Fruit fly (Drosophila melanogaster): ENCODE results near the gene nst.

DNA sequence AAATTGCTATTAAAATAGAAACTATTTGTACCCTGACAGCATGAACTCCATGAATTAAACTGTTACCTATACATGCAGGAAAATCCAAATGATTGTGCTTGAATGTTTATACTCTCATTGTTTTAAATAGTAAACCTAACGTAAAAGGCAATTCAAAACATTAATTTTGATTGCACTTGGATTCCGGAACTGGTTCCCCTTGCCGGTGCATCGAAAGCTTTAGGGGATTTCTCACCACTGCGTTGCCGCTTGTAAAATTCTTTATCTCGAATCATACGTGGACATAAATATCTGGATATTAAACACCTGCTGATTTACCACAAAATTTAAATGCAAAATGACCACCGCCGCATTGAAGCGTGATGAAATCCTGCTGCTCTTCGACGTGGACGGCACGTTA, 4.3 kb upstream of the nst start, which contains the start of gene Pmm2:
- no peak for TF ChIP-seq ovo (GFP tag; optimal IDR thresholded peaks at IDR 0.05)
- TF ChIP-seq pad (GFP tag; optimal IDR thresholded peaks at IDR 0.05), result no peak
- TF ChIP-seq Hr96 (GFP tag; optimal IDR thresholded peaks at IDR 0.05), result no peak
- TF ChIP-seq kay (GFP tag; ENCODE audit: borderline replicate concordance), result no peak
- no peak for TF ChIP-seq CG5204 (GFP tag; optimal IDR thresholded peaks at IDR 0.05)
- no peak for TF ChIP-seq CG7045 (GFP tag; optimal IDR thresholded peaks at IDR 0.05)
- no peak for TF ChIP-seq cic (GFP tag; optimal IDR thresholded peaks at IDR 0.05)
- no peak for TF ChIP-seq cnc (optimal IDR thresholded peaks at IDR 0.05)
- TF ChIP-seq Mnt (GFP tag; optimal IDR thresholded peaks at IDR 0.05), result peak; percentile 2
